Fruit fly (Drosophila melanogaster): ENCODE results near the gene dop.

dop gene

dm6 chr3L:15588514-15589138 is 22.8 kb downstream of the dop start, which contains the start of gene RhoGAP71E (continued):
- TF ChIP-seq Poxn (GFP tag; IDR thresholded peaks at IDR 0.05) (no peak), YL-1 (GFP tag; optimal IDR thresholded peaks at IDR 0.05) (peak; percentile 50), exex (tag; optimal IDR thresholded peaks at IDR 0.05) (peak; percentile 13), C15 (GFP tag; IDR thresholded peaks at IDR 0.05) (no peak), da (GFP tag; optimal IDR thresholded peaks at IDR 0.05) (no peak), Hmx (GFP tag; optimal IDR thresholded peaks at IDR 0.05) (no peak), CG16815 (GFP tag; optimal IDR thresholded peaks at IDR 0.05) (no peak), CG11398 (GFP tag; optimal IDR thresholded peaks at IDR 0.05) (peak; percentile 6), nerfin-2 (GFP tag; IDR thresholded peaks at IDR 0.05; ENCODE audit: partially characterized antibody) (0 out of 2 replicates have a peak, but pooled peaks have one; percentile 35), CG3163 (GFP tag; optimal IDR thresholded peaks at IDR 0.05) (peak; percentile 38), CG3281 (GFP tag; optimal IDR thresholded peaks at IDR 0.05) (no peak), CG5180 (GFP tag; optimal IDR thresholded peaks at IDR 0.05) (no peak), shn (GFP tag; optimal IDR thresholded peaks at IDR 0.05) (no peak), Dfd (GFP tag; optimal IDR thresholded peaks at IDR 0.05) (no peak), MESR4 (GFP tag; optimal IDR thresholded peaks at IDR 0.05) (peak; percentile 93), Drgx (GFP tag; IDR thresholded peaks at IDR 0.05) (peak; percentile 60), CG15696 (tag; optimal IDR thresholded peaks at IDR 0.05) (no peak), CG17385 (GFP tag; optimal IDR thresholded peaks at IDR 0.05) (peak; percentile 40), CG7372 (GFP tag; IDR thresholded peaks at IDR 0.05) (peak; percentile 65), CG6854 (GFP tag; optimal IDR thresholded peaks at IDR 0.05) (no peak), slbo (GFP tag; IDR thresholded peaks at IDR 0.05) (peak; percentile 60), CG4360 (GFP tag; IDR thresholded peaks at IDR 0.05) (peak; percentile 44; the same call in 1 of the 2 replicates), mld (GFP tag; IDR thresholded peaks at IDR 0.05; ENCODE audit: partially characterized antibody) (no peak), hbn (GFP tag; IDR thresholded peaks at IDR 0.05; ENCODE audit: partially characterized antibody) (no peak), eve (GFP tag; optimal IDR thresholded peaks at IDR 0.05) (no peak), wek (GFP tag; optimal IDR thresholded peaks at IDR 0.05) (peak; percentile 97), Lhr (GFP tag; optimal IDR thresholded peaks at IDR 0.05) (peak; percentile 34), CG3847 (GFP tag; IDR thresholded peaks at IDR 0.05) (peak; percentile 49), Tbp (GFP tag; optimal IDR thresholded peaks at IDR 0.05) (no peak), pfk (GFP tag; optimal IDR thresholded peaks at IDR 0.05) (peak; percentile 26), CG43689 (GFP tag; IDR thresholded peaks at IDR 0.05) (no peak), Lpt (GFP tag; optimal IDR thresholded peaks at IDR 0.05) (no peak), CG11695 (GFP tag; IDR thresholded peaks at IDR 0.05) (peak; percentile 63; the same call in 2 of the 3 replicates), CG11560 (tag; IDR thresholded peaks at IDR 0.05) (no peak), Kr (GFP tag; optimal IDR thresholded peaks at IDR 0.05) (no peak), CG32532 (GFP tag; IDR thresholded peaks at IDR 0.05) (peak; percentile 79), CG6654 (GFP tag; optimal IDR thresholded peaks at IDR 0.05) (no peak), Hey (tag; optimal IDR thresholded peaks at IDR 0.05) (no peak), CG2678 (tag; optimal IDR thresholded peaks at IDR 0.05) (peak; percentile 73), Optix (GFP tag; IDR thresholded peaks at IDR 0.05) (no peak), unc-4 (GFP tag; IDR thresholded peaks at IDR 0.05; ENCODE audit: partially characterized antibody) (peak; percentile 46; the same call in 1 of the 2 replicates), fd3F (GFP tag; optimal IDR thresholded peaks at IDR 0.05) (no peak), insv (GFP tag; optimal IDR thresholded peaks at IDR 0.05) (no peak), CG3838 (GFP tag; optimal IDR thresholded peaks at IDR 0.05) (no peak), ems (GFP tag; optimal IDR thresholded peaks at IDR 0.05) (no peak), Dad (GFP tag; optimal IDR thresholded peaks at IDR 0.05) (no peak), CG8359 (GFP tag; optimal IDR thresholded peaks at IDR 0.05; ENCODE audit: borderline replicate concordance) (peak; percentile 26), Opbp (GFP tag; IDR thresholded peaks at IDR 0.05; ENCODE audit: partially characterized antibody) (peak; percentile 66; the same call in 2 of the 3 replicates), salm (tag; optimal IDR thresholded peaks at IDR 0.05) (no peak), jing (GFP tag; optimal IDR thresholded peaks at IDR 0.05) (no peak)

Data from whole organism, embryonic.